Worm (Caenorhabditis elegans) whole organism, early embryonic: ENCODE data around the gene ZC449.8.
A peak's percentile ranks its signal among the peaks of the same experiment; 100 is the strongest.

Source experiments
- F13C5.2 ChIP-seq: sonication (generic microtip); optimal IDR thresholded peaks from 2 replicates; lab custom pipeline; 2017; ENCODE audit warnings: mild to moderate bottlenecking, missing genetic modification characterization, inconsistent platforms, missing compliant biosample characterization
- aly-1 ChIP-seq: sonication (generic microtip); optimal IDR thresholded peaks from 2 replicates; lab custom pipeline; 2016; ENCODE audit warnings: missing genetic modification characterization, missing compliant biosample characterization
- hmg-4 ChIP-seq: fragments of 200-800 bp; sonication (Bioruptor generic); optimal IDR thresholded peaks from 2 replicates; lab custom pipeline; 2018; ENCODE audit warnings: mild to moderate bottlenecking, missing genetic modification characterization, missing compliant biosample characterization
- sea-1 ChIP-seq: fragments of 200-800 bp; sonication (Bioruptor generic); conservative IDR thresholded peaks from 2 replicates; pipeline ENCODE4 v1.3.6; 2022; ENCODE audit warnings: missing genetic modification characterization, missing compliant biosample characterization
- tbx-37 ChIP-seq: fragments of 200-800 bp; sonication (Bioruptor generic); conservative IDR thresholded peaks from 2 replicates; pipeline ENCODE4 v1.3.6; 2022; ENCODE audit warnings: missing genetic modification reagents, missing genetic modification characterization, missing compliant biosample characterization

The ZC449.8 gene

ce11 chrX:5063750-5064652 is 48.1 kb downstream of the ZC449.8 start, which contains the start of gene C24H10.2:
C24H10.2 (plus strand) TSS chrX:5064602.
- peak; percentile 70 for TF ChIP-seq hmg-4
- TF ChIP-seq F13C5.2 (tag; lab: Kevin White, UChicago): peak; percentile 80
- 0 out of 2 replicates have a peak, but pooled peaks have one; percentile 13 for TF ChIP-seq sea-1 (GFP tag; lab: Robert Waterston, UW)
- TF ChIP-seq tbx-37 (GFP tag; lab: Robert Waterston, UW): no peak
- TF ChIP-seq aly-1 (tag; lab: Kevin White, UChicago): peak; percentile 54

- no peak for TF ChIP-seq sea-1 (GFP tag; lab: Robert Waterston, UW)
Measured at ce11 chrX:5066570-5066969, 50.7 kb downstream of the ZC449.8 start.
